Worm (Caenorhabditis elegans) whole organism, midembryonic: ENCODE data around the gene fbxc-20.

Experiments used
- T22C8.4 ChIP-seq: fragments of 200-800 bp; sonication (Bioruptor generic); IDR thresholded peaks from 2 replicates; pipeline ENCODE4 v1.3.6; 2022; ENCODE audit warnings: missing genetic modification characterization, missing compliant biosample characterization
- cog-1 ChIP-seq: sonication (generic microtip); optimal IDR thresholded peaks from 2 replicates; lab custom pipeline; 2016; ENCODE audit warnings: missing genetic modification characterization, missing compliant biosample characterization
- ref-1 ChIP-seq: fragments of 200-800 bp; sonication (Bioruptor generic); conservative IDR thresholded peaks from 2 replicates; pipeline ENCODE4 v1.3.6; 2022; ENCODE audit warnings: missing genetic modification reagents, missing genetic modification characterization, missing compliant biosample characterization
- tab-1 ChIP-seq: fragments of 200-800 bp; sonication (Bioruptor generic); IDR thresholded peaks from 2 replicates; pipeline ENCODE4 v1.3.6; 2022; ENCODE audit warnings: missing genetic modification characterization, missing compliant biosample characterization
- ztf-23 ChIP-seq: fragments of 200-800 bp; sonication (Bioruptor generic); IDR thresholded peaks from 2 replicates; pipeline ENCODE4 v1.3.6; 2022; ENCODE audit warnings: missing genetic modification reagents, missing genetic modification characterization, missing compliant biosample characterization

ce11 chrII:2442979-2443378, 24.0 kb downstream of the fbxc-20 start, which contains the start of gene vab-19:
- TF ChIP-seq cog-1 (tag; lab: Kevin White, UChicago) (no peak), ref-1 (GFP tag; lab: Robert Waterston, UW) (no peak), ztf-23 (GFP tag; lab: Robert Waterston, UW) (no peak), T22C8.4 (no peak), tab-1 (GFP tag; lab: Robert Waterston, UW) (no peak)
